Fruit fly (Drosophila melanogaster): ENCODE data around the gene ATPsynbetaL.

The ATPsynbetaL gene

DNA sequence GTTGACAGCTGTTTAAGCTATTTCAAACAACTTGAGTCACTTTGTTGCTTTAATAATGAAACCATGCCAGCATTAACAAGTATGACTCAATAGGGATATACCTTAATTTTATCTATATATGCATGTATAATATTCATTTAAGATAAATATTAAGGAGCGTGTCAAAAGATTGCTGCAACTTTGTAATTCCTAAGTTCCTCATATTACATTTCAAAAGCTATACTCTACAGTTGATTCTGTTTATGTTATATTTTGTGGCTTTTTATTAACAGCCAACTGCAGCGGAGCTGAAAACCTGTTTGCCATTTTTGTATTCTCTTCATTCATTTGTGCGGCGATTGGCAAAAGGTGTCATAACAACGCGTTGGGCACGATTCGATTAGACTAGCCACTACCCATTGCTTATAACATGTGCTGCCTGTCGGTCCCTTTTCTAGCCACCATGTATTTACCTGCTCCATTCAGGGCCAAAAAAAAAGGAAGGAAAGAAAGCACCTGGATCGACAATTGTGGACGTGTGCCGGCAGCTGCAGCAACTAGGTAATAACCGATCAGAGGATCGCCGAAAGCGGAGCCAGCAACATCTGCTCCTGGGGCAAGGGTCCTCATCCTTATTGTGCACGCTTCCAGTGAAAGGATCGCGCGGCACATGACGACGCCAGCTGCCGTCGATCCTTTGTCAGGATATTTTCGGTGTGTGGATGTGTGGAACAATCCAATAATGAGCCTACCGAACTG is 48.7 kb upstream of the ATPsynbetaL start (continued):
- TF ChIP-seq CG34224 (GFP tag; IDR thresholded peaks at IDR 0.05; ENCODE audit: partially characterized antibody) = no peak
- no peak for TF ChIP-seq ro (GFP tag; IDR thresholded peaks at IDR 0.05)
- no peak for TF ChIP-seq CG11093 (GFP tag; IDR thresholded peaks at IDR 0.05)
- no peak for TF ChIP-seq Max (GFP tag; optimal IDR thresholded peaks at IDR 0.05)
- no peak for TF ChIP-seq wek (GFP tag; optimal IDR thresholded peaks at IDR 0.05)
- TF ChIP-seq HHEX (GFP tag; optimal IDR thresholded peaks at IDR 0.05) = no peak
- no peak for TF ChIP-seq CG4424 (GFP tag; optimal IDR thresholded peaks at IDR 0.05)
- no peak for TF ChIP-seq CG16813 (GFP tag; IDR thresholded peaks at IDR 0.05; ENCODE audit: partially characterized antibody)
- no peak for TF ChIP-seq nau (GFP tag; optimal IDR thresholded peaks at IDR 0.05)
- no peak for TF ChIP-seq CG3281 (GFP tag; optimal IDR thresholded peaks at IDR 0.05)
- TF ChIP-seq HmgD (GFP tag; optimal IDR thresholded peaks at IDR 0.05) = no peak
- TF ChIP-seq Med (GFP tag) = peak; percentile 58
- no peak for TF ChIP-seq CG14441 (GFP tag; IDR thresholded peaks at IDR 0.05)
- TF ChIP-seq CG17361 (GFP tag; IDR thresholded peaks at IDR 0.05) = no peak
- TF ChIP-seq CG2712 (tag; optimal IDR thresholded peaks at IDR 0.05) = no peak
- no peak for TF ChIP-seq CrebB (tag; optimal IDR thresholded peaks at IDR 0.05)
- no peak for TF ChIP-seq crol (GFP tag; IDR thresholded peaks at IDR 0.05)
- 0 out of 3 replicates have a peak, but pooled peaks have one; percentile 32 for TF ChIP-seq zfh1 (GFP tag; IDR thresholded peaks at IDR 0.05)
- no peak for TF ChIP-seq croc (GFP tag; conservative IDR thresholded peaks at IDR 0.05)
- no peak for TF ChIP-seq Hey (tag; optimal IDR thresholded peaks at IDR 0.05)
- no peak for TF ChIP-seq cad (GFP tag; optimal IDR thresholded peaks at IDR 0.05)
- TF ChIP-seq Mad (GFP tag; optimal IDR thresholded peaks at IDR 0.05) = no peak
- TF ChIP-seq dmrt11E (tag; optimal IDR thresholded peaks at IDR 0.05) = no peak
- no peak for TF ChIP-seq CG2889 (GFP tag; IDR thresholded peaks at IDR 0.05)
- no peak for TF ChIP-seq pzg (GFP tag; optimal IDR thresholded peaks at IDR 0.05)
- no peak for TF ChIP-seq Vsx1 (GFP tag; optimal IDR thresholded peaks at IDR 0.05)
- no peak for TF ChIP-seq CG7928 (GFP tag; optimal IDR thresholded peaks at IDR 0.05)
- TF ChIP-seq CG8478 (optimal IDR thresholded peaks at IDR 0.05) = no peak
- no peak for TF ChIP-seq CG11696 (GFP tag; IDR thresholded peaks at IDR 0.05)
- 0 out of 4 replicates have a peak, but pooled peaks have one; percentile 7 for TF ChIP-seq chinmo (GFP tag; IDR thresholded peaks at IDR 0.05; ENCODE audit: partially characterized antibody)
- TF ChIP-seq bigmax (GFP tag; optimal IDR thresholded peaks at IDR 0.05) = no peak
- no peak for TF ChIP-seq seq (GFP tag; IDR thresholded peaks at IDR 0.05)
- TF ChIP-seq exex (tag; optimal IDR thresholded peaks at IDR 0.05) = no peak
- TF ChIP-seq CG11723 (GFP tag; optimal IDR thresholded peaks at IDR 0.05) = no peak
- TF ChIP-seq yki (optimal IDR thresholded peaks at IDR 0.05) = no peak
- no peak for TF ChIP-seq Gug (GFP tag; IDR thresholded peaks at IDR 0.05)
- no peak for TF ChIP-seq Nf-YC (tag; optimal IDR thresholded peaks at IDR 0.05)
- no peak for TF ChIP-seq CG3847 (GFP tag; IDR thresholded peaks at IDR 0.05)
- TF ChIP-seq nom (GFP tag; optimal IDR thresholded peaks at IDR 0.05) = no peak
- TF ChIP-seq toy (GFP tag; IDR thresholded peaks at IDR 0.05) = no peak
- no peak for TF ChIP-seq CG31441 (GFP tag; IDR thresholded peaks at IDR 0.05)
- TF ChIP-seq CG2116 (GFP tag; optimal IDR thresholded peaks at IDR 0.05) = no peak
- TF ChIP-seq CG16863 (GFP tag; optimal IDR thresholded peaks at IDR 0.05) = no peak
- no peak for TF ChIP-seq jumu (GFP tag; optimal IDR thresholded peaks at IDR 0.05)
- TF ChIP-seq pros (GFP tag; optimal IDR thresholded peaks at IDR 0.05) = no peak
- no peak for TF ChIP-seq vnd (GFP tag; IDR thresholded peaks at IDR 0.05; ENCODE audit: partially characterized antibody)
- no peak for TF ChIP-seq gsb-n (tag; optimal IDR thresholded peaks at IDR 0.05)
- no peak for TF ChIP-seq bab2 (GFP tag; optimal IDR thresholded peaks at IDR 0.05)
- no peak for TF ChIP-seq D19A (tag; optimal IDR thresholded peaks at IDR 0.05)
- TF ChIP-seq CG6683 (GFP tag; optimal IDR thresholded peaks at IDR 0.05) = no peak

Data from whole organism, embryonic.